Fruit fly (Drosophila melanogaster) whole organism, embryonic: ENCODE results near the gene CG32554.

ENCODE experiments used
- ATbp ChIP-seq: fragments of 200-800 bp; sonication (Bioruptor generic); optimal IDR thresholded peaks from 2 replicates; lab custom pipeline; 2017; ENCODE audit warnings: missing biosample characterization, mild to moderate bottlenecking, missing genetic modification characterization, missing genetic modification reagents
- Antp ChIP-seq: fragments of 200-800 bp; sonication (Bioruptor generic); optimal IDR thresholded peaks from 3 replicates; lab custom pipeline; 2016; ENCODE audit warnings: missing biosample characterization, missing genetic modification characterization
- B-H1 ChIP-seq: fragments of 200-800 bp; sonication (Bioruptor generic); IDR thresholded peaks from 3 replicates; pipeline ENCODE4 v1.3.6; 2022; ENCODE audit warnings: missing biosample characterization, missing genetic modification characterization
- CG10209 ChIP-seq: fragments of 200-800 bp; sonication (Bioruptor generic); optimal IDR thresholded peaks from 3 replicates; lab custom pipeline; 2017; ENCODE audit warnings: missing biosample characterization, mild to moderate bottlenecking, missing genetic modification characterization, missing genetic modification reagents
- CG10267 ChIP-seq: fragments of 200-800 bp; sonication (Bioruptor generic); optimal IDR thresholded peaks from 2 replicates; lab custom pipeline; 2018; ENCODE audit warnings: missing biosample characterization, mild to moderate bottlenecking, missing genetic modification characterization, moderate library complexity
- CG10543 ChIP-seq: fragments of 200-800 bp; sonication (Bioruptor generic); optimal IDR thresholded peaks from 3 replicates; lab custom pipeline; 2017; ENCODE audit warnings: missing biosample characterization, mild to moderate bottlenecking, missing genetic modification characterization, moderate library complexity
- CG12299 ChIP-seq: fragments of 200-800 bp; sonication (Bioruptor generic); optimal IDR thresholded peaks from 2 replicates; lab custom pipeline; 2018; ENCODE audit warnings: missing biosample characterization, mild to moderate bottlenecking, missing genetic modification characterization
- CG13424 ChIP-seq: fragments of 200-800 bp; sonication (Bioruptor generic); optimal IDR thresholded peaks from 2 replicates; lab custom pipeline; 2019; ENCODE audit warnings: missing biosample characterization, mild to moderate bottlenecking, missing genetic modification characterization, moderate library complexity
- CG15269 ChIP-seq: fragments of 200-800 bp; sonication (Bioruptor generic); optimal IDR thresholded peaks from 2 replicates; lab custom pipeline; 2018; ENCODE audit warnings: missing biosample characterization, mild to moderate bottlenecking, missing genetic modification characterization, moderate library complexity
- CG17186 ChIP-seq: fragments of 200-800 bp; sonication (Bioruptor generic); optimal IDR thresholded peaks from 3 replicates; lab custom pipeline; 2017; ENCODE audit warnings: missing biosample characterization, missing genetic modification reagents, missing genetic modification characterization
- CG30020 ChIP-seq: fragments of 200-800 bp; optimal IDR thresholded peaks from 2 replicates; lab custom pipeline; 2019; ENCODE audit warnings: missing biosample characterization, mild to moderate bottlenecking, missing genetic modification characterization, moderate library complexity
- CG30403 ChIP-seq: fragments of 200-800 bp; sonication (Bioruptor generic); optimal IDR thresholded peaks from 3 replicates; lab custom pipeline; 2016; ENCODE audit warnings: missing biosample characterization, missing genetic modification characterization
- CG31388 ChIP-seq: fragments of 200-800 bp; sonication (Bioruptor generic); optimal IDR thresholded peaks from 2 replicates; lab custom pipeline; 2016; ENCODE audit warnings: missing biosample characterization, missing genetic modification characterization
- CG4730 ChIP-seq: fragments of 200-800 bp; sonication (Bioruptor generic); IDR thresholded peaks from 2 replicates; pipeline ENCODE4 v1.3.6; 2022; ENCODE audit warnings: missing biosample characterization, missing genetic modification characterization
- CG5245 ChIP-seq: fragments of 200-800 bp; sonication (Bioruptor generic); optimal IDR thresholded peaks from 3 replicates; lab custom pipeline; 2016; ENCODE audit warnings: missing biosample characterization, missing genetic modification characterization
- CHES-1-like ChIP-seq: fragments of 200-800 bp; sonication (Bioruptor generic); optimal IDR thresholded peaks from 2 replicates; lab custom pipeline; 2016; ENCODE audit warnings: missing biosample characterization, missing genetic modification characterization
- CoRest ChIP-seq: fragments of 200-800 bp; sonication (Bioruptor generic); optimal IDR thresholded peaks from 3 replicates; lab custom pipeline; 2018; ENCODE audit warnings: missing biosample characterization, mild to moderate bottlenecking, missing genetic modification characterization, moderate library complexity
- CrebB ChIP-seq: fragments of 200-800 bp; sonication (Bioruptor generic); optimal IDR thresholded peaks from 3 replicates; lab custom pipeline; 2018; ENCODE audit warnings: missing biosample characterization, mild to moderate bottlenecking, missing genetic modification characterization
- Dek ChIP-seq: fragments of 200-800 bp; sonication (Bioruptor generic); optimal IDR thresholded peaks from 3 replicates; lab custom pipeline; 2019; ENCODE audit warnings: missing biosample characterization, mild to moderate bottlenecking, missing genetic modification characterization, moderate library complexity
- Ets65A ChIP-seq: fragments of 200-800 bp; sonication (Bioruptor generic); peaks from one replicate; lab custom pipeline; 2016; ENCODE audit warnings: missing biosample characterization, missing genetic modification characterization
- Ets97D ChIP-seq: fragments of 200-800 bp; sonication (Bioruptor generic); optimal IDR thresholded peaks from 3 replicates; lab custom pipeline; 2016; ENCODE audit warnings: missing biosample characterization, missing genetic modification characterization
- Gug ChIP-seq: fragments of 200-800 bp; sonication (Bioruptor generic); IDR thresholded peaks from 4 replicates; pipeline ENCODE4 v1.3.6; 2022; ENCODE audit warnings: missing biosample characterization, missing genetic modification characterization
- Hey ChIP-seq: fragments of 200-800 bp; sonication (Bioruptor generic); optimal IDR thresholded peaks from 3 replicates; lab custom pipeline; 2018; ENCODE audit warnings: missing biosample characterization, mild to moderate bottlenecking, missing genetic modification characterization
- MBD-R2 ChIP-seq: fragments of 200-800 bp; sonication (Bioruptor generic); IDR thresholded peaks from 2 replicates; pipeline ENCODE4 v1.3.6; 2022; ENCODE audit warnings: missing biosample characterization, missing genetic modification characterization
- MESR4 ChIP-seq: fragments of 200-800 bp; sonication (Bioruptor generic); optimal IDR thresholded peaks from 2 replicates; lab custom pipeline; 2018; ENCODE audit warnings: missing biosample characterization, mild to moderate bottlenecking, missing genetic modification characterization, moderate library complexity
- Med ChIP-seq: fragments of 200-800 bp; sonication (Bioruptor generic); peaks from one replicate; lab custom pipeline; 2016; ENCODE audit warnings: missing biosample characterization, missing genetic modification characterization, mild to moderate bottlenecking, inconsistent platforms, moderate library complexity
- NK7.1 ChIP-seq: fragments of 200-800 bp; sonication (Bioruptor generic); optimal IDR thresholded peaks from 3 replicates; lab custom pipeline; 2016; ENCODE audit warnings: missing biosample characterization, missing genetic modification characterization
- Nf-YC ChIP-seq: fragments of 200-800 bp; optimal IDR thresholded peaks from 3 replicates; lab custom pipeline; 2019; ENCODE audit warnings: missing biosample characterization, mild to moderate bottlenecking, missing genetic modification characterization, moderate library complexity
- Scr ChIP-seq: fragments of 200-800 bp; sonication (Bioruptor generic); IDR thresholded peaks from 2 replicates; pipeline ENCODE4 v1.3.6; 2022; ENCODE audit warnings: missing biosample characterization, missing genetic modification characterization; ENCODE audit not compliant: partially characterized antibody
- Sry-δ ChIP-seq: fragments of 200-800 bp; sonication (Bioruptor generic); optimal IDR thresholded peaks from 2 replicates; lab custom pipeline; 2016; ENCODE audit warnings: missing biosample characterization, missing genetic modification characterization
- bab2 ChIP-seq: fragments of 200-800 bp; sonication (Bioruptor generic); optimal IDR thresholded peaks from 2 replicates; lab custom pipeline; 2016; ENCODE audit warnings: missing biosample characterization, missing genetic modification characterization
- bowl ChIP-seq: fragments of 200-800 bp; sonication (Bioruptor generic); IDR thresholded peaks from 2 replicates; pipeline ENCODE4 v1.3.6; 2022; ENCODE audit warnings: missing biosample characterization, missing genetic modification characterization
- bsh ChIP-seq, 2 experiments: fragments of 200-800 bp; sonication (Bioruptor generic); optimal IDR thresholded peaks; 2 replicates each; lab custom pipeline; 2017 to 2018; ENCODE audit warnings: mild to moderate bottlenecking in 2 of 2, missing biosample characterization in 2 of 2, missing genetic modification characterization in 2 of 2, moderate library complexity in 1 of 2
- corto ChIP-seq: fragments of 200-800 bp; sonication (Bioruptor generic); optimal IDR thresholded peaks from 2 replicates; lab custom pipeline; 2016; ENCODE audit warnings: missing biosample characterization, mild to moderate bottlenecking, missing genetic modification characterization, moderate library complexity
- crol ChIP-seq: fragments of 200-800 bp; sonication (Bioruptor generic); IDR thresholded peaks from 2 replicates; pipeline ENCODE4 v1.3.6; 2022; ENCODE audit warnings: missing biosample characterization, missing genetic modification characterization
- insv ChIP-seq, 2 experiments: fragments of 200-800 bp; sonication (Bioruptor generic); optimal IDR thresholded peaks; 3 replicates each; lab custom pipeline; 2016 to 2018; ENCODE audit warnings: missing biosample characterization in 2 of 2, missing genetic modification characterization in 2 of 2
- jing ChIP-seq: fragments of 200-800 bp; sonication (Bioruptor generic); optimal IDR thresholded peaks from 2 replicates; lab custom pipeline; 2018; ENCODE audit warnings: missing biosample characterization, mild to moderate bottlenecking, missing genetic modification characterization
- lmd ChIP-seq: fragments of 200-800 bp; sonication (Bioruptor generic); IDR thresholded peaks from 2 replicates; pipeline ENCODE4 v1.3.6; 2022; ENCODE audit warnings: missing biosample characterization, missing genetic modification characterization
- mirr ChIP-seq: fragments of 200-800 bp; sonication (Bioruptor generic); optimal IDR thresholded peaks from 3 replicates; lab custom pipeline; 2018; ENCODE audit warnings: missing biosample characterization, mild to moderate bottlenecking, missing genetic modification characterization
- phol ChIP-seq: fragments of 200-800 bp; sonication (Bioruptor generic); optimal IDR thresholded peaks from 3 replicates; lab custom pipeline; 2018; ENCODE audit warnings: missing biosample characterization, mild to moderate bottlenecking, missing genetic modification characterization, moderate library complexity
- sd ChIP-seq: fragments of 200-800 bp; sonication (Bioruptor generic); optimal IDR thresholded peaks from 3 replicates; lab custom pipeline; 2018; ENCODE audit warnings: missing biosample characterization, mild to moderate bottlenecking, missing genetic modification characterization, moderate library complexity
- stwl ChIP-seq: fragments of 200-800 bp; sonication (Bioruptor generic); optimal IDR thresholded peaks from 3 replicates; lab custom pipeline; 2018; ENCODE audit warnings: missing biosample characterization, mild to moderate bottlenecking, missing genetic modification characterization, moderate library complexity
- sug ChIP-seq: fragments of 200-800 bp; optimal IDR thresholded peaks from 2 replicates; lab custom pipeline; 2019; ENCODE audit warnings: missing biosample characterization, mild to moderate bottlenecking, missing genetic modification characterization, moderate library complexity
- trem ChIP-seq: fragments of 200-800 bp; optimal IDR thresholded peaks from 3 replicates; lab custom pipeline; 2019; ENCODE audit warnings: missing biosample characterization, mild to moderate bottlenecking, missing genetic modification characterization, moderate library complexity
- vvl ChIP-seq: fragments of 200-800 bp; sonication (Bioruptor generic); IDR thresholded peaks from 2 replicates; pipeline ENCODE4 v1.3.6; 2022; ENCODE audit warnings: missing biosample characterization, missing genetic modification characterization
- wor ChIP-seq: fragments of 200-800 bp; sonication (Bioruptor generic); IDR thresholded peaks from 2 replicates; pipeline ENCODE4 v1.3.6; 2022; ENCODE audit warnings: missing biosample characterization, missing genetic modification characterization

CG32554 gene

DNA sequence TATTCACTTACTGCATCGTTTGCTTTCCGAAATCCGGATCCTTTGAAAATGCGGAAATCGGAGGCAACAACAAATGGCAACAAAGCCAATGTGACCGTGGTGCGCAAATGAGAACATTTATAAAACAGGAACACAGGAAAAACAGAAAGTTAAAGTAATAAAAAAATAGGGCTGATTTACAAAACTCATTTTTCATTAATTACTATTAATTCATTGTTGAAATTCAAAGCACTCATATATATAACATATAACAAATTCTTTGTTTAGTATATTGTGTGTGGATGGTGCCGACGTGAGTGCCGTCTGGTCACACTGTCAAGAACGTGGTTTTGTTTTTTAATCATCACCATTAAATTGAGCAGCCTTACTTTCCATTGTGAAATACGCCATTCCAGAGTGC, 8.2 kb upstream of the CG32554 start, which contains the start of the genes Arp8 and CG6769 (continued):
- TF ChIP-seq Gug: no peak
- no peak for TF ChIP-seq B-H1 (GFP tag; lab: Robert Waterston, UW)
- TF ChIP-seq lmd (GFP tag; lab: Robert Waterston, UW): no peak
- TF ChIP-seq CG30020 (tag; lab: Kevin White, UChicago): peak; percentile 34

- TF ChIP-seq corto (GFP tag; lab: Kevin White, UChicago) (no peak), CG10267 (tag; lab: Kevin White, UChicago) (peak; percentile 55), jing (GFP tag; lab: Kevin White, UChicago) (no peak), bowl (GFP tag; lab: Robert Waterston, UW) (0 out of 2 replicates have a peak, but pooled peaks have one; percentile 17), Med (GFP tag; lab: Kevin White, UChicago) (peak; percentile 57), stwl (peak; percentile 48), trem (no peak), wor (GFP tag; lab: Robert Waterston, UW) (no peak), Ets97D (GFP tag; lab: Kevin White, UChicago) (no peak), MBD-R2 (peak; percentile 46)
These were observed 5.3 kb upstream of the CG32554 start for dm6 chrX:17857809-17858208.

DNA sequence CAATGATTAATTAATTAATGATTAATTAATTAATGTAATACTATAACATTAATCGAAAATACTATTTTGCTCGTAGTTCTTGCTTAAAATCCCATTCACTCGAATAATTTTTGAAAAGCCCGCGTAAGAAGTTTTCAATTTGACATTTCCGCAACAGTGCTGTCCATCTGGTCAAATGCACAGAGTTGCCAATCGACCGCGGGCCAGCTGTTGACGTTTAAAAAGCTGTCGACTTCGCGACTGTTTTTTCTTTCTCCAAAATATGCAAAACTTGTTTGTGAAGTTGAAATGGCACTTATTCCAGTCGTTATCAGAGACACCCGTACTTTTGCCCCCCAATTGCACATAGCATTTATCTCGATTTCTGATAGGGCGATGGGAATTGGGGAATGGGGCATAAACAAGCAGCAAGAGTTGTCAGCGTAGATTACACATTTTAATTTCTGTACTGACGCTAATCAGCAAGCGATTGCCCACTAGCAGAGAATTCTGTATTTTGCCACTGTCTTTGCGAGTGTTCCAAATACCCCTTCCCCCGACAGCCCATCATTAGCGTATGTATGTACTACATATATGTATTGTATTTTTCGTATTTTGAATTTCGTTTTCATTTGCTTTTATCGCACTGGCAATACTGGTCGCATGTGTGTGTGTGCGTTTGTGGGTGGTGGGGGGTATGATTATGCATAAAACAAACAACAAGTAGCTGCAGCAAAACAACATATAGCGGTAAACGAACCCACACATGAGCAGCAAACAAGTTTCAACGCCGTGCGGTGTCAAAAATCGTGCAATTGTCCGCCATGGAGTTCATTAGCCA, 4.2 kb upstream of the CG32554 start, which contains the start of gene Srx:
TSS of gene Srx (plus strand) at position 517 of the 820 bp plus-strand sequence.
- TF ChIP-seq vvl: no peak
- TF ChIP-seq Ets65A (GFP tag; lab: Kevin White, UChicago): peak; percentile 68
- peak; percentile 15 for TF ChIP-seq CG10267 (tag; lab: Kevin White, UChicago)
- TF ChIP-seq crol (GFP tag; lab: Robert Waterston, UW): 0 out of 2 replicates have a peak, but pooled peaks have one; percentile 10
- TF ChIP-seq Dek (tag; lab: Kevin White, UChicago): peak; percentile 8
- TF ChIP-seq CG17186 (GFP tag; lab: Kevin White, UChicago): peak; percentile 1
- peak; percentile 23 for TF ChIP-seq Hey
- peak; percentile 44 for TF ChIP-seq CG13424 (tag; lab: Kevin White, UChicago)
- peak; percentile 41 for TF ChIP-seq CoRest (tag; lab: Kevin White, UChicago)
- TF ChIP-seq Scr (GFP tag; lab: Robert Waterston, UW): peak; percentile 26; the same call in 1 of the 2 replicates
- TF ChIP-seq bsh (GFP tag; optimal IDR thresholded peaks at IDR 0.05; lab: Kevin White, UChicago): peak in 1 of 2 experiments; percentile 13
- no peak for TF ChIP-seq CG5245 (GFP tag; lab: Kevin White, UChicago)
- TF ChIP-seq MESR4 (GFP tag; lab: Kevin White, UChicago): peak; percentile 23
- peak; percentile 17 for TF ChIP-seq bab2 (GFP tag; lab: Kevin White, UChicago)
- TF ChIP-seq CG4730 (GFP tag; lab: Robert Waterston, UW): no peak
- no peak for TF ChIP-seq NK7.1 (GFP tag; lab: Kevin White, UChicago)
- TF ChIP-seq CG10543 (GFP tag; lab: Kevin White, UChicago): peak; percentile 77
- TF ChIP-seq CG12299: peak; percentile 17
- TF ChIP-seq CG15269: peak; percentile 48
- peak; percentile 42 for TF ChIP-seq ATbp (GFP tag; lab: Kevin White, UChicago)
- TF ChIP-seq CrebB (tag; lab: Kevin White, UChicago): peak; percentile 13
- peak; percentile 94 for TF ChIP-seq sug (tag; lab: Kevin White, UChicago)
- TF ChIP-seq CHES-1-like: no peak
- peak in 1 of 2 experiments; percentile 4 for TF ChIP-seq insv (GFP tag; optimal IDR thresholded peaks at IDR 0.05; lab: Kevin White, UChicago)
- TF ChIP-seq sd (tag; lab: Kevin White, UChicago): no peak
- peak; percentile 11 for TF ChIP-seq Antp
- TF ChIP-seq CG10209 (GFP tag; lab: Kevin White, UChicago): peak; percentile 15
- TF ChIP-seq CG31388 (GFP tag; lab: Kevin White, UChicago): no peak
- peak; percentile 21 for TF ChIP-seq Sry-δ (GFP tag; lab: Kevin White, UChicago)
- peak; percentile 51 for TF ChIP-seq mirr
- TF ChIP-seq phol: peak; percentile 29
- TF ChIP-seq CG30403 (GFP tag; lab: Kevin White, UChicago): peak; percentile 28
- peak; percentile 67 for TF ChIP-seq Nf-YC (tag; lab: Kevin White, UChicago)
